Worm (Caenorhabditis elegans) whole organism, mixed stage, embryonic: ENCODE measurements around the gene frm-7.

ENCODE experiments used
- M03D4.4 ChIP-seq: sonication (generic microtip); optimal IDR thresholded peaks from 2 replicates; lab custom pipeline; 2017; ENCODE audit warnings: mild to moderate bottlenecking, missing genetic modification characterization, missing compliant biosample characterization
- bed-3 ChIP-seq: fragments of 200-800 bp; sonication (Bioruptor generic); optimal IDR thresholded peaks from 3 replicates; lab custom pipeline; 2018; ENCODE audit warnings: mild to moderate bottlenecking, missing genetic modification characterization, moderate library complexity, missing compliant biosample characterization
- blmp-1 ChIP-seq: fragments of 150-350 bp; optimal IDR thresholded peaks from 2 replicates; lab custom pipeline; 2014; ENCODE audit warnings: missing biosample characterization, missing genetic modification characterization
- ceh-39 ChIP-seq: fragments of 150-350 bp; optimal IDR thresholded peaks from 2 replicates; lab custom pipeline; 2014; ENCODE audit warnings: missing biosample characterization, missing genetic modification characterization
- ceh-43 ChIP-seq: fragments of 200-800 bp; sonication (Bioruptor generic); optimal IDR thresholded peaks from 2 replicates; lab custom pipeline; 2018; ENCODE audit warnings: mild to moderate bottlenecking, missing genetic modification characterization, moderate library complexity, missing compliant biosample characterization
- ceh-83 ChIP-seq: fragments of 200-800 bp; sonication (Bioruptor generic); optimal IDR thresholded peaks from 2 replicates; lab custom pipeline; 2018; ENCODE audit warnings: mild to moderate bottlenecking, missing genetic modification characterization, missing compliant biosample characterization
- ces-1 ChIP-seq: fragments of 150-350 bp; optimal IDR thresholded peaks from 2 replicates; lab custom pipeline; 2014; ENCODE audit warnings: missing biosample characterization, missing genetic modification reagents, missing genetic modification characterization
- cnd-1 ChIP-seq: fragments of 200-800 bp; sonication (Bioruptor generic); optimal IDR thresholded peaks from 2 replicates; lab custom pipeline; 2018; ENCODE audit warnings: mild to moderate bottlenecking, missing genetic modification characterization, missing compliant biosample characterization
- drap-1 ChIP-seq: fragments of 200-800 bp; sonication (Bioruptor generic); optimal IDR thresholded peaks from 3 replicates; lab custom pipeline; 2018; ENCODE audit warnings: mild to moderate bottlenecking, missing genetic modification characterization, missing compliant biosample characterization
- elt-1 ChIP-seq: sonication (generic microtip); optimal IDR thresholded peaks from 2 replicates; lab custom pipeline; 2017; ENCODE audit warnings: missing genetic modification characterization, mild to moderate bottlenecking, missing compliant biosample characterization, antibody characterized with exemption, moderate library complexity, borderline replicate concordance; ENCODE audit not compliant: insufficient read depth
- elt-3 ChIP-seq: fragments of 150-350 bp; optimal IDR thresholded peaks from 2 replicates; lab custom pipeline; 2014; ENCODE audit warnings: missing biosample characterization, missing genetic modification characterization
- flh-1 ChIP-seq: fragments of 200-800 bp; sonication (Bioruptor generic); optimal IDR thresholded peaks from 2 replicates; lab custom pipeline; 2018; ENCODE audit warnings: mild to moderate bottlenecking, missing genetic modification characterization, moderate library complexity, missing compliant biosample characterization
- ham-2 ChIP-seq: fragments of 200-800 bp; sonication (Bioruptor generic); optimal IDR thresholded peaks from 2 replicates; lab custom pipeline; 2018; ENCODE audit warnings: mild to moderate bottlenecking, missing genetic modification characterization, missing compliant biosample characterization
- hlh-1 ChIP-seq: fragments of 150-350 bp; optimal IDR thresholded peaks from 2 replicates; lab custom pipeline; 2014; ENCODE audit warnings: missing biosample characterization, missing genetic modification reagents, missing genetic modification characterization
- lin-13 ChIP-seq: fragments of 150-350 bp; optimal IDR thresholded peaks from 2 replicates; lab custom pipeline; 2014; ENCODE audit warnings: missing biosample characterization, missing genetic modification characterization
- lin-32 ChIP-seq: fragments of 200-800 bp; sonication (Bioruptor generic); optimal IDR thresholded peaks from 2 replicates; lab custom pipeline; 2018; ENCODE audit warnings: mild to moderate bottlenecking, missing genetic modification characterization, missing compliant biosample characterization
- lsy-2 ChIP-seq: fragments of 150-350 bp; optimal IDR thresholded peaks from 2 replicates; lab custom pipeline; 2014; ENCODE audit warnings: missing biosample characterization, missing genetic modification characterization
- mab-5 ChIP-seq: fragments of 150-350 bp; optimal IDR thresholded peaks from 2 replicates; lab custom pipeline; 2014; ENCODE audit warnings: missing biosample characterization, missing genetic modification characterization
- mep-1 ChIP-seq: fragments of 150-350 bp; optimal IDR thresholded peaks from 2 replicates; lab custom pipeline; 2017; ENCODE audit warnings: missing biosample characterization, missing genetic modification reagents, missing genetic modification characterization, inconsistent platforms
- mls-2 ChIP-seq: sonication (generic microtip); optimal IDR thresholded peaks from 2 replicates; lab custom pipeline; 2016; ENCODE audit warnings: mild to moderate bottlenecking, missing genetic modification characterization, moderate library complexity, missing compliant biosample characterization
- nhr-12 ChIP-seq: fragments of 150-350 bp; optimal IDR thresholded peaks from 2 replicates; lab custom pipeline; 2014; ENCODE audit warnings: missing biosample characterization, missing genetic modification characterization
- nhr-2 ChIP-seq: fragments of 150-350 bp; optimal IDR thresholded peaks from 2 replicates; lab custom pipeline; 2014; ENCODE audit warnings: missing biosample characterization, missing genetic modification characterization
- nhr-237 ChIP-seq: fragments of 150-350 bp; optimal IDR thresholded peaks from 2 replicates; lab custom pipeline; 2014; ENCODE audit warnings: missing biosample characterization, missing genetic modification characterization
- nhr-28 ChIP-seq: fragments of 150-350 bp; optimal IDR thresholded peaks from 2 replicates; lab custom pipeline; 2014; ENCODE audit warnings: missing biosample characterization, missing genetic modification characterization
- nhr-76 ChIP-seq: sonication (generic microtip); optimal IDR thresholded peaks from 2 replicates; lab custom pipeline; 2017; ENCODE audit warnings: missing biosample characterization, missing genetic modification characterization
- pha-4 ChIP-seq: fragments of 150-350 bp; optimal IDR thresholded peaks from 2 replicates; lab custom pipeline; 2018; ENCODE audit warnings: missing biosample characterization, missing genetic modification reagents, missing genetic modification characterization
- sem-2 ChIP-seq: fragments of 200-800 bp; sonication (Bioruptor generic); optimal IDR thresholded peaks from 2 replicates; lab custom pipeline; 2018; ENCODE audit warnings: mild to moderate bottlenecking, missing genetic modification characterization, missing compliant biosample characterization
- snpc-4 ChIP-seq: fragments of 150-350 bp; optimal IDR thresholded peaks from 2 replicates; lab custom pipeline; 2014; ENCODE audit warnings: missing biosample characterization, missing genetic modification characterization
- sptf-1 ChIP-seq: sonication (generic microtip); optimal IDR thresholded peaks from 2 replicates; lab custom pipeline; 2017; ENCODE audit warnings: mild to moderate bottlenecking, missing genetic modification characterization, moderate library complexity, missing compliant biosample characterization
- tbx-8 ChIP-seq: fragments of 200-800 bp; sonication (Bioruptor generic); optimal IDR thresholded peaks from 2 replicates; lab custom pipeline; 2018; ENCODE audit warnings: mild to moderate bottlenecking, missing genetic modification characterization, moderate library complexity, missing compliant biosample characterization
- unc-120 ChIP-seq: sonication (generic microtip); optimal IDR thresholded peaks from 2 replicates; lab custom pipeline; 2017; ENCODE audit warnings: missing genetic modification characterization, missing compliant biosample characterization; ENCODE audit not compliant: poor library complexity, severe bottlenecking
- unc-39 ChIP-seq: fragments of 150-350 bp; optimal IDR thresholded peaks from 2 replicates; lab custom pipeline; 2014; ENCODE audit warnings: missing biosample characterization, missing genetic modification characterization
- unc-62 ChIP-seq: fragments of 150-350 bp; optimal IDR thresholded peaks from 2 replicates; lab custom pipeline; 2014; ENCODE audit warnings: missing biosample characterization, missing genetic modification reagents, missing genetic modification characterization
- zip-8 ChIP-seq: fragments of 150-350 bp; optimal IDR thresholded peaks from 2 replicates; lab custom pipeline; 2014; ENCODE audit warnings: missing biosample characterization, missing genetic modification characterization
- ztf-11 ChIP-seq: fragments of 150-350 bp; optimal IDR thresholded peaks from 2 replicates; lab custom pipeline; 2014; ENCODE audit warnings: missing biosample characterization, missing genetic modification characterization

Gene frm-7

ce11 chrV:12343419-12343969 is 41.2 kb downstream of the frm-7 start, which contains the start of gene tomm-20:
TSS of gene tomm-20 (minus strand) at chrV:12343469.
- TF ChIP-seq drap-1 (peak; percentile 38), lsy-2 (tag; lab: Kevin White, UChicago) (peak; percentile 86), lin-32 (GFP tag; lab: Kevin White, UChicago) (no peak), ceh-83 (GFP tag; lab: Kevin White, UChicago) (peak; percentile 58), nhr-2 (tag; lab: Kevin White, UChicago) (peak; percentile 31), mep-1 (tag; lab: Kevin White, UChicago) (peak; percentile 96), flh-1 (GFP tag; lab: Kevin White, UChicago) (no peak), ztf-11 (peak; percentile 24), sem-2 (GFP tag; lab: Kevin White, UChicago) (peak; percentile 26), mls-2 (tag; lab: Kevin White, UChicago) (peak; percentile 79), unc-120 (tag; lab: Kevin White, UChicago) (peak; percentile 34), nhr-28 (tag; lab: Kevin White, UChicago) (no peak), elt-3 (tag; lab: Kevin White, UChicago) (no peak), elt-1 (tag; lab: Kevin White, UChicago) (peak; percentile 5), ces-1 (peak; percentile 47), bed-3 (GFP tag; lab: Kevin White, UChicago) (peak; percentile 30), hlh-1 (peak; percentile 32), mab-5 (no peak), nhr-237 (tag; lab: Kevin White, UChicago) (peak; percentile 94), unc-62 (GFP tag; lab: Kevin White, UChicago) (peak; percentile 50), sptf-1 (tag; lab: Kevin White, UChicago) (peak; percentile 86), tbx-8 (GFP tag; lab: Kevin White, UChicago) (no peak), pha-4 (tag; lab: Kevin White, UChicago) (peak; percentile 77), ceh-39 (peak; percentile 47), zip-8 (tag; lab: Kevin White, UChicago) (no peak), nhr-12 (tag; lab: Kevin White, UChicago) (no peak), nhr-76 (tag; lab: Kevin White, UChicago) (no peak), ham-2 (GFP tag; lab: Kevin White, UChicago) (no peak), unc-39 (no peak), lin-13 (tag; lab: Kevin White, UChicago) (peak; percentile 98), blmp-1 (tag; lab: Kevin White, UChicago) (no peak), ceh-43 (peak; percentile 58), snpc-4 (tag; lab: Kevin White, UChicago) (no peak), M03D4.4 (tag; lab: Kevin White, UChicago) (peak; percentile 65), cnd-1 (peak; percentile 62)
- TF ChIP-seq, all 35 proteins: peak for 22

ce11 chrV:12344845-12345244 is 42.6 kb downstream of the frm-7 start, which contains the start of gene F23H12.3:
TSS of gene F23H12.3 (plus strand) at chrV:12345145.
- TF ChIP-seq nhr-76 (tag; lab: Kevin White, UChicago) (no peak), M03D4.4 (tag; lab: Kevin White, UChicago) (no peak), lin-32 (GFP tag; lab: Kevin White, UChicago) (no peak), blmp-1 (tag; lab: Kevin White, UChicago) (no peak), flh-1 (GFP tag; lab: Kevin White, UChicago) (no peak), elt-1 (tag; lab: Kevin White, UChicago) (no peak), nhr-237 (tag; lab: Kevin White, UChicago) (no peak), sem-2 (GFP tag; lab: Kevin White, UChicago) (no peak), unc-120 (tag; lab: Kevin White, UChicago) (no peak)

- TF ChIP-seq lin-32 (GFP tag; lab: Kevin White, UChicago) (no peak), blmp-1 (tag; lab: Kevin White, UChicago) (no peak), sptf-1 (tag; lab: Kevin White, UChicago) (no peak), mep-1 (tag; lab: Kevin White, UChicago) (no peak), ceh-39 (no peak), lin-13 (tag; lab: Kevin White, UChicago) (no peak), lsy-2 (tag; lab: Kevin White, UChicago) (no peak), elt-3 (tag; lab: Kevin White, UChicago) (no peak), hlh-1 (no peak), ztf-11 (no peak), nhr-2 (tag; lab: Kevin White, UChicago) (no peak), snpc-4 (tag; lab: Kevin White, UChicago) (no peak), ceh-83 (GFP tag; lab: Kevin White, UChicago) (no peak), ham-2 (GFP tag; lab: Kevin White, UChicago) (no peak), zip-8 (tag; lab: Kevin White, UChicago) (no peak), ces-1 (no peak), elt-1 (tag; lab: Kevin White, UChicago) (no peak)
Observed at ce11 chrV:12345808-12346207, 43.5 kb downstream of the frm-7 start, which contains the start of gene snb-2. TSS of gene snb-2 (minus strand) at chrV:12345908.
